Fruit fly (Drosophila melanogaster) whole organism, pupa: ENCODE data around the gene Smyd5.

ENCODE experiments used
- CG10348 ChIP-seq: fragments of 200-800 bp; sonication (Bioruptor generic); IDR thresholded peaks from 2 replicates; pipeline ENCODE4 v1.3.6; 2022; ENCODE audit warnings: missing biosample characterization, missing genetic modification characterization
- CG12605 ChIP-seq: fragments of 200-800 bp; sonication (Bioruptor generic); IDR thresholded peaks from 2 replicates; pipeline ENCODE4 v1.3.6; 2022; ENCODE audit warnings: missing biosample characterization, missing genetic modification characterization
- CG13204 ChIP-seq: fragments of 200-800 bp; sonication (Bioruptor generic); optimal IDR thresholded peaks from 2 replicates; lab custom pipeline; 2018; ENCODE audit warnings: missing biosample characterization, mild to moderate bottlenecking, missing genetic modification characterization, moderate library complexity
- CG14655 ChIP-seq: fragments of 200-800 bp; sonication (Bioruptor generic); optimal IDR thresholded peaks from 3 replicates; lab custom pipeline; 2017; ENCODE audit warnings: mild to moderate bottlenecking, missing biosample characterization, missing genetic modification reagents, missing genetic modification characterization
- CG15710 ChIP-seq: fragments of 200-800 bp; sonication (Bioruptor generic); optimal IDR thresholded peaks from 2 replicates; lab custom pipeline; 2018; ENCODE audit warnings: missing biosample characterization, mild to moderate bottlenecking, missing genetic modification characterization, moderate library complexity
- CG17806 ChIP-seq: fragments of 200-800 bp; sonication (Bioruptor generic); optimal IDR thresholded peaks from 2 replicates; lab custom pipeline; 2018; ENCODE audit warnings: missing biosample characterization, mild to moderate bottlenecking, missing genetic modification characterization, moderate library complexity
- CG32121 ChIP-seq: fragments of 200-800 bp; sonication (Bioruptor generic); IDR thresholded peaks from 2 replicates; pipeline ENCODE4 v1.3.6; 2022; ENCODE audit warnings: missing biosample characterization, missing genetic modification characterization
- CG34367 ChIP-seq: fragments of 200-800 bp; sonication (Bioruptor generic); optimal IDR thresholded peaks from 2 replicates; lab custom pipeline; 2018; ENCODE audit warnings: missing biosample characterization, mild to moderate bottlenecking, missing genetic modification characterization
- CG4496 ChIP-seq: fragments of 200-800 bp; sonication (Bioruptor generic); IDR thresholded peaks from 3 replicates; pipeline ENCODE4 v1.3.6; 2022; ENCODE audit warnings: missing biosample characterization, missing genetic modification characterization
- CG8159 ChIP-seq: fragments of 200-800 bp; sonication (Bioruptor generic); optimal IDR thresholded peaks from 3 replicates; lab custom pipeline; 2018; ENCODE audit warnings: missing biosample characterization, mild to moderate bottlenecking, missing genetic modification characterization, moderate library complexity
- CG8301 ChIP-seq: fragments of 200-800 bp; sonication (Bioruptor generic); optimal IDR thresholded peaks from 2 replicates; lab custom pipeline; 2018; ENCODE audit warnings: missing biosample characterization, mild to moderate bottlenecking, missing genetic modification characterization
- CG9948 ChIP-seq: fragments of 200-800 bp; sonication (Bioruptor generic); optimal IDR thresholded peaks from 2 replicates; lab custom pipeline; 2018; ENCODE audit warnings: missing biosample characterization, mild to moderate bottlenecking, missing genetic modification characterization, moderate library complexity
- D1 ChIP-seq: fragments of 200-800 bp; sonication (Bioruptor generic); optimal IDR thresholded peaks from 2 replicates; lab custom pipeline; 2018; ENCODE audit warnings: missing biosample characterization, mild to moderate bottlenecking, missing genetic modification characterization, moderate library complexity
- EcR ChIP-seq: fragments of 200-800 bp; sonication (Bioruptor generic); optimal IDR thresholded peaks from 3 replicates; lab custom pipeline; 2019; ENCODE audit warnings: missing biosample characterization, missing genetic modification characterization, mild to moderate bottlenecking, moderate library complexity, missing genetic modification reagents
- Ets98B ChIP-seq: fragments of 200-800 bp; sonication (Bioruptor generic); IDR thresholded peaks from 2 replicates; pipeline ENCODE4 v1.3.6; 2022; ENCODE audit warnings: missing biosample characterization, missing genetic modification characterization
- Pif1A ChIP-seq: fragments of 200-800 bp; sonication (Bioruptor generic); optimal IDR thresholded peaks from 3 replicates; lab custom pipeline; 2016; ENCODE audit warnings: missing biosample characterization, missing genetic modification characterization
- Pif1B ChIP-seq: fragments of 200-800 bp; sonication (Bioruptor generic); optimal IDR thresholded peaks from 3 replicates; lab custom pipeline; 2016; ENCODE audit warnings: missing biosample characterization, missing genetic modification characterization
- Snoo ChIP-seq: fragments of 200-800 bp; sonication (Bioruptor generic); optimal IDR thresholded peaks from 3 replicates; lab custom pipeline; 2017; ENCODE audit warnings: missing biosample characterization, mild to moderate bottlenecking, missing genetic modification characterization, inconsistent platforms
- fd96Ca ChIP-seq: fragments of 200-800 bp; sonication (Bioruptor generic); IDR thresholded peaks from 3 replicates; pipeline ENCODE4 v1.3.6; 2022; ENCODE audit warnings: missing biosample characterization, missing genetic modification characterization
- gl ChIP-seq: fragments of 200-800 bp; sonication (Bioruptor generic); optimal IDR thresholded peaks from 2 replicates; lab custom pipeline; 2018; ENCODE audit warnings: missing biosample characterization, mild to moderate bottlenecking, missing genetic modification characterization
- rn ChIP-seq: fragments of 200-800 bp; sonication (Bioruptor generic); IDR thresholded peaks from 2 replicates; pipeline ENCODE4 v1.3.6; 2022; ENCODE audit warnings: missing biosample characterization, missing genetic modification characterization

Gene Smyd5

dm6 chr3R:21201627-21202026 lies 17.0 kb downstream of the Smyd5 start:
- TF ChIP-seq CG8159 (tag; lab: Kevin White, UChicago) = no peak
- TF ChIP-seq Snoo (tag; lab: Kevin White, UChicago) = no peak
- TF ChIP-seq CG15710 (tag; lab: Kevin White, UChicago) = no peak
- TF ChIP-seq Pif1A = no peak
- TF ChIP-seq CG4496 = no peak
- TF ChIP-seq CG32121 (GFP tag; lab: Robert Waterston, UW) = no peak
- TF ChIP-seq rn (GFP tag; lab: Robert Waterston, UW) = no peak
- no peak for TF ChIP-seq Ets98B

- TF ChIP-seq fd96Ca (peak; percentile 78), Snoo (tag; lab: Kevin White, UChicago) (peak; percentile 14), CG13204 (no peak), D1 (tag; lab: Kevin White, UChicago) (no peak), Pif1B (GFP tag; lab: Kevin White, UChicago) (peak; percentile 63), Pif1A (peak; percentile 66), CG15710 (tag; lab: Kevin White, UChicago) (peak; percentile 61), CG17806 (tag; lab: Kevin White, UChicago) (peak; percentile 65), CG12605 (GFP tag; lab: Robert Waterston, UW) (0 out of 2 replicates have a peak, but pooled peaks have one; percentile 36), CG32121 (GFP tag; lab: Robert Waterston, UW) (peak; percentile 57), CG8301 (peak; percentile 58), CG9948 (peak; percentile 65), CG4496 (peak; percentile 50; the same call in 1 of the 3 replicates), CG34367 (peak; percentile 57), Ets98B (peak; percentile 53), EcR (GFP tag; lab: Kevin White, UChicago) (peak; percentile 89), CG8159 (tag; lab: Kevin White, UChicago) (peak; percentile 70), CG10348 (GFP tag; lab: Robert Waterston, UW) (0 out of 2 replicates have a peak, but pooled peaks have one; percentile 27), gl (no peak), rn (GFP tag; lab: Robert Waterston, UW) (0 out of 2 replicates have a peak, but pooled peaks have one; percentile 24), CG14655 (GFP tag; lab: Kevin White, UChicago) (peak; percentile 67)
Measured at dm6 chr3R:21199953-21200368, 18.6 kb downstream of the Smyd5 start.

- no peak for TF ChIP-seq D1 (tag; lab: Kevin White, UChicago)
- peak; percentile 1 for TF ChIP-seq CG14655 (GFP tag; lab: Kevin White, UChicago)
- no peak for TF ChIP-seq Pif1B (GFP tag; lab: Kevin White, UChicago)
- peak; percentile 27 for TF ChIP-seq EcR (GFP tag; lab: Kevin White, UChicago)
- no peak for TF ChIP-seq Ets98B
- no peak for TF ChIP-seq CG10348 (GFP tag; lab: Robert Waterston, UW)
- no peak for TF ChIP-seq CG9948
- TF ChIP-seq CG34367 = no peak
- TF ChIP-seq fd96Ca = no peak
- no peak for TF ChIP-seq Snoo (tag; lab: Kevin White, UChicago)
Measured at dm6 chr3R:21199085-21199899, 19.3 kb downstream of the Smyd5 start.

dm6 chr3R:21198073-21198472 lies 20.5 kb downstream of the Smyd5 start:
- TF ChIP-seq EcR (GFP tag; lab: Kevin White, UChicago) = no peak
- no peak for TF ChIP-seq gl
- no peak for TF ChIP-seq D1 (tag; lab: Kevin White, UChicago)
- TF ChIP-seq rn (GFP tag; lab: Robert Waterston, UW) = no peak
- no peak for TF ChIP-seq Pif1A
- no peak for TF ChIP-seq fd96Ca
- no peak for TF ChIP-seq CG10348 (GFP tag; lab: Robert Waterston, UW)
- TF ChIP-seq CG8159 (tag; lab: Kevin White, UChicago) = no peak
- no peak for TF ChIP-seq CG17806 (tag; lab: Kevin White, UChicago)
- TF ChIP-seq CG12605 (GFP tag; lab: Robert Waterston, UW) = no peak

- TF ChIP-seq CG8301 = no peak
- no peak for TF ChIP-seq EcR (GFP tag; lab: Kevin White, UChicago)
- TF ChIP-seq CG12605 (GFP tag; lab: Robert Waterston, UW) = no peak
- TF ChIP-seq Pif1A = no peak
- TF ChIP-seq CG32121 (GFP tag; lab: Robert Waterston, UW) = no peak
- no peak for TF ChIP-seq CG4496
- TF ChIP-seq rn (GFP tag; lab: Robert Waterston, UW) = no peak
Measured at dm6 chr3R:21197566-21197965, 21.0 kb downstream of the Smyd5 start.

- peak; percentile 62; the same call in 2 of the 3 replicates for TF ChIP-seq CG4496
- peak; percentile 53 for TF ChIP-seq CG17806 (tag; lab: Kevin White, UChicago)
- peak; percentile 2 for TF ChIP-seq Pif1B (GFP tag; lab: Kevin White, UChicago)
- peak; percentile 56 for TF ChIP-seq CG15710 (tag; lab: Kevin White, UChicago)
- TF ChIP-seq EcR (GFP tag; lab: Kevin White, UChicago) = no peak
- peak; percentile 62 for TF ChIP-seq CG8301
- TF ChIP-seq CG34367 = peak; percentile 26
- peak; percentile 18 for TF ChIP-seq Snoo (tag; lab: Kevin White, UChicago)
- TF ChIP-seq CG12605 (GFP tag; lab: Robert Waterston, UW) = 0 out of 2 replicates have a peak, but pooled peaks have one; percentile 39
- TF ChIP-seq fd96Ca = 0 out of 3 replicates have a peak, but pooled peaks have one; percentile 15
- no peak for TF ChIP-seq CG10348 (GFP tag; lab: Robert Waterston, UW)
- no peak for TF ChIP-seq CG13204
- TF ChIP-seq CG8159 (tag; lab: Kevin White, UChicago) = peak; percentile 68
- peak; percentile 29 for TF ChIP-seq Ets98B
- peak; percentile 42 for TF ChIP-seq CG9948
- TF ChIP-seq D1 (tag; lab: Kevin White, UChicago) = no peak
- TF ChIP-seq CG32121 (GFP tag; lab: Robert Waterston, UW) = peak; percentile 41; the same call in 1 of the 2 replicates
- peak; percentile 66 for TF ChIP-seq CG14655 (GFP tag; lab: Kevin White, UChicago)
- TF ChIP-seq rn (GFP tag; lab: Robert Waterston, UW) = no peak
- no peak for TF ChIP-seq gl
- TF ChIP-seq Pif1A = peak; percentile 43
Measured at dm6 chr3R:21195210-21195967, 23.2 kb downstream of the Smyd5 start.
